Worm (Caenorhabditis elegans): Measurements from ENCODE around the gene F48G7.7.

ce11 chrV:609671-610070 is 16.6 kb downstream of the F48G7.7 start, which contains the start of gene srlf-36:
- TF ChIP-seq F37B4.10 (GFP tag; IDR thresholded peaks at IDR 0.05) = no peak
- TF ChIP-seq sea-2 (GFP tag; IDR thresholded peaks at IDR 0.05) = no peak
- no peak for TF ChIP-seq snpc-4 (GFP tag; optimal IDR thresholded peaks at IDR 0.05)
- TF ChIP-seq snpc-4 (tag; optimal IDR thresholded peaks at IDR 0.05) = no peak
- TF ChIP-seq ama-1 (optimal IDR thresholded peaks at IDR 0.05) = no peak
- no peak for TF ChIP-seq ama-1 (GFP tag; optimal IDR thresholded peaks at IDR 0.05)
- TF ChIP-seq hmg-1.2 (GFP tag; IDR thresholded peaks at IDR 0.05) = no peak
- no peak for TF ChIP-seq F55B11.4 (tag; optimal IDR thresholded peaks at IDR 0.05; ENCODE audit: borderline replicate concordance, insufficient read depth)
- TF ChIP-seq unc-130 (GFP tag; optimal IDR thresholded peaks at IDR 0.05) = no peak
- TF ChIP-seq ekl-4 (GFP tag; IDR thresholded peaks at IDR 0.05) = no peak
- no peak for TF ChIP-seq ets-4 (GFP tag; optimal IDR thresholded peaks at IDR 0.05)

Measured in whole organism, young adult.